Worm (Caenorhabditis elegans) whole organism, L1 larva: ENCODE data around the gene K10D11.2.
A peak's percentile ranks its signal among the peaks of the same experiment; 100 is the strongest.

ENCODE experiments used
- Y116A8C.19 ChIP-seq: sonication (generic microtip); optimal IDR thresholded peaks from 2 replicates; lab custom pipeline; 2016; ENCODE audit warnings: missing compliant biosample characterization, missing genetic modification characterization, borderline replicate concordance
- ama-1 ChIP-seq: fragments of 150-350 bp; optimal IDR thresholded peaks from 2 replicates; lab custom pipeline; 2014
- blmp-1 ChIP-seq: fragments of 150-350 bp; optimal IDR thresholded peaks from 2 replicates; lab custom pipeline; 2014; ENCODE audit warnings: missing biosample characterization, missing genetic modification characterization
- ceh-82 ChIP-seq, 3 experiments: fragments of 150-350 bp in 1 of 3; sonication (generic microtip) in 2 of 3; optimal IDR thresholded peaks; 2 replicates each; lab custom pipeline; 2014 to 2017; ENCODE audit warnings: missing biosample characterization in 3 of 3, missing genetic modification characterization in 3 of 3
- ceh-88 ChIP-seq: fragments of 200-800 bp; sonication (Bioruptor generic); IDR thresholded peaks from 2 replicates; pipeline ENCODE4 v1.3.6; 2022; ENCODE audit warnings: missing genetic modification characterization, missing compliant biosample characterization
- ceh-90 ChIP-seq: sonication (generic microtip); optimal IDR thresholded peaks from 2 replicates; lab custom pipeline; 2016; ENCODE audit warnings: missing genetic modification characterization, missing compliant biosample characterization
- ces-1 ChIP-seq: fragments of 150-350 bp; optimal IDR thresholded peaks from 2 replicates; lab custom pipeline; 2014; ENCODE audit warnings: missing biosample characterization, missing genetic modification reagents, missing genetic modification characterization
- dpl-1 ChIP-seq, 3 experiments: fragments of 150-350 bp in 2 of 3; sonication (generic microtip) in 1 of 3; optimal IDR thresholded peaks; 2 replicates each; lab custom pipeline; 2014 to 2017; ENCODE audit warnings: missing biosample characterization in 3 of 3, missing genetic modification characterization in 3 of 3, missing genetic modification reagents in 3 of 3
- dsc-1 ChIP-seq: sonication (generic microtip); optimal IDR thresholded peaks from 2 replicates; lab custom pipeline; 2016; ENCODE audit warnings: mild to moderate bottlenecking, missing genetic modification characterization, missing compliant biosample characterization
- efl-1 ChIP-seq, 4 experiments: fragments of 150-350 bp; optimal IDR thresholded peaks in 3 of 4; peaks in 1 of 4; 1 replicate in 1 of 4; 2 replicates in 3 of 4; lab custom pipeline; 2014; ENCODE audit warnings: missing biosample characterization in 2 of 4, missing genetic modification characterization in 2 of 4, missing genetic modification reagents in 2 of 4
- egl-13 ChIP-seq: sonication (generic microtip); optimal IDR thresholded peaks from 2 replicates; lab custom pipeline; 2016; ENCODE audit warnings: missing genotype, missing genetic modification reagents, missing genetic modification characterization, missing compliant biosample characterization
- egl-27 ChIP-seq, 2 experiments: fragments of 150-350 bp in 1 of 2; sonication (generic microtip); optimal IDR thresholded peaks; 3 replicates each; lab custom pipeline; 2017 to 2018; ENCODE audit warnings: missing biosample characterization in 2 of 2, missing genetic modification characterization in 2 of 2, missing genetic modification reagents in 2 of 2
- elt-2 ChIP-seq: sonication (generic microtip); optimal IDR thresholded peaks from 2 replicates; lab custom pipeline; 2016; ENCODE audit warnings: missing genetic modification characterization, mild to moderate bottlenecking, inconsistent platforms, missing compliant biosample characterization, missing genetic modification reagents
- fkh-10 ChIP-seq: sonication (generic microtip); optimal IDR thresholded peaks from 2 replicates; lab custom pipeline; 2017; ENCODE audit warnings: missing biosample characterization, missing genetic modification reagents, missing genetic modification characterization
- fkh-8 ChIP-seq: sonication (generic microtip); optimal IDR thresholded peaks from 2 replicates; lab custom pipeline; 2016; ENCODE audit warnings: mild to moderate bottlenecking, missing genetic modification characterization, missing compliant biosample characterization
- grh-1 ChIP-seq: fragments of 200-800 bp; sonication (Bioruptor generic); IDR thresholded peaks from 2 replicates; pipeline ENCODE4 v1.3.6; 2022; ENCODE audit warnings: missing genetic modification reagents, missing genetic modification characterization, missing compliant biosample characterization
- irx-1 ChIP-seq: sonication (generic microtip); optimal IDR thresholded peaks from 2 replicates; lab custom pipeline; 2016; ENCODE audit warnings: missing genetic modification characterization, missing compliant biosample characterization
- isw-1 ChIP-seq: fragments of 200-800 bp; sonication (Bioruptor generic); IDR thresholded peaks from 2 replicates; pipeline ENCODE4 v1.3.6; 2022; ENCODE audit warnings: missing genetic modification characterization, missing compliant biosample characterization
- lin-13 ChIP-seq: fragments of 150-350 bp; optimal IDR thresholded peaks from 2 replicates; lab custom pipeline; 2014; ENCODE audit warnings: missing biosample characterization, missing genetic modification reagents, missing genetic modification characterization
- lin-14 ChIP-seq: fragments of 200-800 bp; sonication (Bioruptor generic); optimal IDR thresholded peaks from 2 replicates; lab custom pipeline; 2018; ENCODE audit warnings: mild to moderate bottlenecking, missing genetic modification characterization, moderate library complexity, missing compliant biosample characterization
- lin-35 ChIP-seq, 2 experiments: fragments of 150-350 bp; optimal IDR thresholded peaks; 2 replicates each; lab custom pipeline; 2014; ENCODE audit warnings: missing biosample characterization in 2 of 2, missing genetic modification characterization in 2 of 2, missing genetic modification reagents in 2 of 2
- lir-3 ChIP-seq: sonication (generic microtip); optimal IDR thresholded peaks from 2 replicates; lab custom pipeline; 2016; ENCODE audit warnings: mild to moderate bottlenecking, missing genetic modification characterization, moderate library complexity, missing compliant biosample characterization; ENCODE audit not compliant: poor library complexity
- lsy-2 ChIP-seq, 2 experiments: fragments of 150-350 bp; optimal IDR thresholded peaks; 2 replicates each; lab custom pipeline; 2014; ENCODE audit warnings: missing biosample characterization in 2 of 2, missing genetic modification characterization in 2 of 2
- mef-2 ChIP-seq: fragments of 150-350 bp; optimal IDR thresholded peaks from 2 replicates; lab custom pipeline; 2014; ENCODE audit warnings: missing biosample characterization, missing genetic modification characterization
- nhr-19 ChIP-seq: fragments of 200-800 bp; sonication (Bioruptor generic); conservative IDR thresholded peaks from 2 replicates; pipeline ENCODE4 v1.3.6; 2022; ENCODE audit warnings: missing genetic modification characterization, missing compliant biosample characterization
- nhr-28 ChIP-seq: fragments of 150-350 bp; optimal IDR thresholded peaks from 2 replicates; lab custom pipeline; 2014; ENCODE audit warnings: missing biosample characterization, missing genetic modification characterization
- nhr-47 ChIP-seq: sonication (generic microtip); optimal IDR thresholded peaks from 2 replicates; lab custom pipeline; 2016; ENCODE audit warnings: mild to moderate bottlenecking, missing genetic modification characterization, moderate library complexity, missing compliant biosample characterization
- nhr-71 ChIP-seq: sonication (generic microtip); optimal IDR thresholded peaks from 2 replicates; lab custom pipeline; 2016; ENCODE audit warnings: mild to moderate bottlenecking, missing genetic modification characterization, moderate library complexity, missing compliant biosample characterization
- nhr-76 ChIP-seq: sonication (generic microtip); optimal IDR thresholded peaks from 2 replicates; lab custom pipeline; 2017; ENCODE audit warnings: missing biosample characterization, missing genetic modification characterization
- nhr-77 ChIP-seq: fragments of 150-350 bp; optimal IDR thresholded peaks from 2 replicates; lab custom pipeline; 2014; ENCODE audit warnings: missing biosample characterization, missing genetic modification characterization
- pax-3 ChIP-seq: fragments of 200-800 bp; sonication (Bioruptor generic); optimal IDR thresholded peaks from 2 replicates; lab custom pipeline; 2018; ENCODE audit warnings: mild to moderate bottlenecking, missing genetic modification characterization, moderate library complexity, missing compliant biosample characterization
- rnt-1 ChIP-seq: sonication (generic microtip); optimal IDR thresholded peaks from 2 replicates; lab custom pipeline; 2016; ENCODE audit warnings: mild to moderate bottlenecking, missing genetic modification characterization, moderate library complexity, missing compliant biosample characterization
- snpc-4 ChIP-seq: fragments of 150-350 bp; optimal IDR thresholded peaks from 2 replicates; lab custom pipeline; 2014; ENCODE audit warnings: missing biosample characterization, missing genetic modification characterization
- snu-23 ChIP-seq: sonication (generic microtip); optimal IDR thresholded peaks from 2 replicates; lab custom pipeline; 2016; ENCODE audit warnings: missing genetic modification characterization, missing compliant biosample characterization
- sox-4 ChIP-seq: sonication (generic microtip); optimal IDR thresholded peaks from 2 replicates; lab custom pipeline; 2016; ENCODE audit warnings: missing genetic modification characterization, missing compliant biosample characterization
- sptf-1 ChIP-seq: fragments of 150-350 bp; optimal IDR thresholded peaks from 2 replicates; lab custom pipeline; 2014; ENCODE audit warnings: missing biosample characterization, missing genetic modification characterization
- sup-37 ChIP-seq: fragments of 200-800 bp; sonication (Bioruptor generic); optimal IDR thresholded peaks from 2 replicates; lab custom pipeline; 2018; ENCODE audit warnings: mild to moderate bottlenecking, missing genetic modification characterization, missing compliant biosample characterization
- swsn-7 ChIP-seq: sonication (generic microtip); optimal IDR thresholded peaks from 2 replicates; lab custom pipeline; 2016; ENCODE audit warnings: missing genetic modification characterization, missing compliant biosample characterization
- tbx-2 ChIP-seq: sonication (generic microtip); optimal IDR thresholded peaks from 2 replicates; lab custom pipeline; 2016; ENCODE audit warnings: missing genetic modification characterization, missing compliant biosample characterization
- unc-62 ChIP-seq: fragments of 150-350 bp; optimal IDR thresholded peaks from 2 replicates; lab custom pipeline; 2014; ENCODE audit warnings: missing biosample characterization, missing genetic modification reagents, missing genetic modification characterization
- unc-86 ChIP-seq: sonication (generic microtip); optimal IDR thresholded peaks from 2 replicates; lab custom pipeline; 2016; ENCODE audit warnings: missing genetic modification characterization, missing compliant biosample characterization
- xbp-1 ChIP-seq: sonication (generic microtip); optimal IDR thresholded peaks from 2 replicates; lab custom pipeline; 2016; ENCODE audit warnings: missing genetic modification characterization, missing compliant biosample characterization
- zag-1 ChIP-seq: fragments of 150-350 bp; optimal IDR thresholded peaks from 2 replicates; lab custom pipeline; 2014; ENCODE audit warnings: missing biosample characterization, missing genetic modification characterization
- zip-4 ChIP-seq: fragments of 200-800 bp; sonication (Bioruptor generic); optimal IDR thresholded peaks from 2 replicates; lab custom pipeline; 2018; ENCODE audit warnings: mild to moderate bottlenecking, missing genetic modification characterization, moderate library complexity, missing compliant biosample characterization

Gene K10D11.2

ce11 chrIV:13021006-13021405, 42.2 kb downstream of the K10D11.2 start:
- TF ChIP-seq dsc-1, result peak; percentile 74
- TF ChIP-seq fkh-8 (tag; lab: Kevin White, UChicago), result peak; percentile 75
- peak; percentile 25 for TF ChIP-seq pax-3 (tag; lab: Kevin White, UChicago)
- TF ChIP-seq nhr-71 (tag; lab: Kevin White, UChicago), result peak; percentile 6
- no peak for TF ChIP-seq nhr-28 (tag; lab: Kevin White, UChicago)
- TF ChIP-seq nhr-47 (tag; lab: Kevin White, UChicago), result peak; percentile 40
- TF ChIP-seq ceh-88 (GFP tag; lab: Robert Waterston, UW), result no peak
- peak; percentile 29 for TF ChIP-seq egl-13 (tag; lab: Kevin White, UChicago)
- no peak for TF ChIP-seq dpl-1 (GFP tag; optimal IDR thresholded peaks at IDR 0.05; lab: Kevin White, UChicago)

ce11 chrIV:13022892-13023291, 44.1 kb downstream of the K10D11.2 start:
- TF ChIP-seq grh-1 (GFP tag; lab: Robert Waterston, UW) (no peak), fkh-10 (no peak)

ce11 chrIV:13025853-13026343, 47.1 kb downstream of the K10D11.2 start:
- TF ChIP-seq ama-1, result no peak
- peak; percentile 55 for TF ChIP-seq nhr-47 (tag; lab: Kevin White, UChicago)
- peak; percentile 10 for TF ChIP-seq lin-13 (GFP tag; lab: Kevin White, UChicago)
- peak; percentile 69 for TF ChIP-seq fkh-10
- TF ChIP-seq unc-62 (GFP tag; lab: Kevin White, UChicago), result no peak
- no peak for TF ChIP-seq rnt-1 (tag; lab: Kevin White, UChicago)
- peak in 1 of 3 experiments; percentile 24 for TF ChIP-seq dpl-1 (GFP tag; optimal IDR thresholded peaks at IDR 0.05; lab: Kevin White, UChicago)
- TF ChIP-seq nhr-76 (tag; lab: Kevin White, UChicago), result no peak
- TF ChIP-seq sptf-1, result no peak
- TF ChIP-seq mef-2 (tag; lab: Kevin White, UChicago), result no peak
- TF ChIP-seq xbp-1 (tag; lab: Kevin White, UChicago), result peak; percentile 13
- TF ChIP-seq lin-14, result peak; percentile 90
- peak; percentile 56 for TF ChIP-seq tbx-2 (tag; lab: Kevin White, UChicago)
- no peak for TF ChIP-seq nhr-19 (GFP tag; lab: Robert Waterston, UW)
- TF ChIP-seq efl-1 (optimal IDR thresholded peaks at IDR 0.05; lab: Kevin White, UChicago), result peak; percentile 15 to 18
- peak in 1 of 2 experiments; percentile 86 for TF ChIP-seq efl-1 (GFP tag; optimal IDR thresholded peaks at IDR 0.05 in 1 of 2; lab: Kevin White, UChicago)
- peak; percentile 60 for TF ChIP-seq nhr-71 (tag; lab: Kevin White, UChicago)
- TF ChIP-seq lin-35 (GFP tag; optimal IDR thresholded peaks at IDR 0.05; lab: Kevin White, UChicago), result peak in 1 of 2 experiments; percentile 28
- peak; percentile 85 for TF ChIP-seq fkh-8 (tag; lab: Kevin White, UChicago)
- TF ChIP-seq egl-13 (tag; lab: Kevin White, UChicago), result peak; percentile 12
- TF ChIP-seq ceh-82 (tag; optimal IDR thresholded peaks at IDR 0.05; lab: Kevin White, UChicago), result peak in 2 of 3 experiments; percentile 8 to 46
- TF ChIP-seq swsn-7 (tag; lab: Kevin White, UChicago), result peak; percentile 44
- 0 out of 2 replicates have a peak, but pooled peaks have one; percentile 9 for TF ChIP-seq isw-1
- TF ChIP-seq lsy-2 (tag; optimal IDR thresholded peaks at IDR 0.05; lab: Kevin White, UChicago), result peak in 1 of 2 experiments; percentile 48
- TF ChIP-seq pax-3 (tag; lab: Kevin White, UChicago), result no peak
- peak; percentile 41 for TF ChIP-seq unc-86
- TF ChIP-seq snu-23 (GFP tag; lab: Kevin White, UChicago), result peak; percentile 21
- no peak for TF ChIP-seq ces-1 (GFP tag; lab: Kevin White, UChicago)
- TF ChIP-seq sup-37 (GFP tag; lab: Kevin White, UChicago), result no peak
- no peak for TF ChIP-seq nhr-77

- TF ChIP-seq Y116A8C.19 (tag; lab: Kevin White, UChicago), result no peak
- no peak for TF ChIP-seq sox-4 (tag; lab: Kevin White, UChicago)
- TF ChIP-seq snpc-4 (tag; lab: Kevin White, UChicago), result no peak
- TF ChIP-seq ceh-88 (GFP tag; lab: Robert Waterston, UW), result no peak
- no peak for TF ChIP-seq zag-1 (tag; lab: Kevin White, UChicago)
- TF ChIP-seq ceh-90 (tag; lab: Kevin White, UChicago), result no peak
- TF ChIP-seq irx-1 (tag; lab: Kevin White, UChicago), result no peak
- TF ChIP-seq lin-35 (GFP tag; optimal IDR thresholded peaks at IDR 0.05; lab: Kevin White, UChicago), result no peak
- no peak for TF ChIP-seq zip-4 (GFP tag; lab: Kevin White, UChicago)
- TF ChIP-seq lir-3 (tag; lab: Kevin White, UChicago), result no peak
- no peak for TF ChIP-seq efl-1 (optimal IDR thresholded peaks at IDR 0.05; lab: Kevin White, UChicago)
- TF ChIP-seq efl-1 (GFP tag; optimal IDR thresholded peaks at IDR 0.05 in 1 of 2; lab: Kevin White, UChicago), result peak in 1 of 2 experiments; percentile 70
- TF ChIP-seq blmp-1 (tag; lab: Kevin White, UChicago), result no peak
- TF ChIP-seq ces-1 (GFP tag; lab: Kevin White, UChicago), result no peak
- TF ChIP-seq nhr-19 (GFP tag; lab: Robert Waterston, UW), result no peak
- no peak for TF ChIP-seq egl-27 (tag; optimal IDR thresholded peaks at IDR 0.05; lab: Kevin White, UChicago)
- TF ChIP-seq elt-2 (tag; lab: Kevin White, UChicago), result peak; percentile 75
- no peak for TF ChIP-seq lin-14
These were observed 48.0 kb downstream of the K10D11.2 start for ce11 chrIV:13026762-13027161.
